Worm (Caenorhabditis elegans): Measurements from ENCODE around the gene col-77.

- TF ChIP-seq nhr-2 (tag; optimal IDR thresholded peaks at IDR 0.05) (no peak), pha-4 (tag; optimal IDR thresholded peaks at IDR 0.05) (no peak), nhr-237 (tag; optimal IDR thresholded peaks at IDR 0.05) (no peak), ceh-39 (tag; optimal IDR thresholded peaks at IDR 0.05) (no peak), hlh-1 (tag; optimal IDR thresholded peaks at IDR 0.05) (no peak), drap-1 (GFP tag; optimal IDR thresholded peaks at IDR 0.05) (no peak), ztf-11 (tag; optimal IDR thresholded peaks at IDR 0.05) (no peak), snpc-4 (tag; optimal IDR thresholded peaks at IDR 0.05) (no peak), zip-8 (tag; optimal IDR thresholded peaks at IDR 0.05) (no peak)
Observed at ce11 chrII:8316701-8317100, 42.5 kb downstream of the col-77 start.
